Worm (Caenorhabditis elegans): ENCODE results near the gene F52D10.2.

Gene F52D10.2

DNA sequence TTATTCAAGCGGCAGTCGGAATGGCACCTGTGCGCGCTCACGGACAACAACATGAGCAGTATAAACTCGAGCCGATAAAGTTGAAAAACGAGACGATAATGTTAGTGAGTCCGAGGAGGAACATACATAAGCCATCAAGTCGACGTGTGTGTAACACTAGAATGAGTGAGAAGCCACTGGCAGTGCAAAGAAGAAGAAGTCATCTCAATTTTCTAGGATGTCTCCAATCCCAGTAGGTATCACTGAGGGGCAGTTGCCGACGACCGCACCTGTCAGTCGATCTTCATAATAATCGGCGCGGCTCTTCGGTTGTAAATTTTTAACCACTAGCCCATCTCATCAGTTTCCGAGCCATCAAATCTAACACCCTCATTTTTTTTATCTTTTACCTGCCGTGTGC is 31.4 kb downstream of the F52D10.2 start (continued):
- TF ChIP-seq ama-1 (optimal IDR thresholded peaks at IDR 0.05) (no peak), spr-1 (tag; optimal IDR thresholded peaks at IDR 0.05) (no peak)

DNA sequence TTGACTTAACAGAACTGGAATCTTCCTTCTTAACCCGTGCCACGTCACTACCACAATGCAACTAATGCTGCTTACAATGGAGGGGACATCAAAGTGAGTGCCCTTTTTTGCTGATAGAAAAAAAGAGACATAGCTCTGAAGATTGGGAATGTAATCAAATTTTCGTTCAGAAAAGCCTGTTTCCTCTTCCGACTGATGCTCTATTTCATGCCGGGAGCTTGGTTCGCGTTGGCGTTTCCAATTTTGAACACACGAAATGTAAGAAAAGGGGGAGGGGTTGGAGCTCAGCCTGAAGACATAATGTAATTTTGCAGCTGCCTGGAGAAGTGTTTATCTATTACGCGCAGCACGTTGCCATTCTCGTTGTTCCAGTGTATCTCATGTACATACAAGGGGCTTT is 33.4 kb downstream of the F52D10.2 start:
- TF ChIP-seq mes-2 (tag; optimal IDR thresholded peaks at IDR 0.05; ENCODE audit: poor library complexity, severe bottlenecking) (peak; percentile 1), tag-97 (GFP tag; IDR thresholded peaks at IDR 0.05) (0 out of 2 replicates have a peak, but pooled peaks have one; percentile 55), lsy-2 (tag; optimal IDR thresholded peaks at IDR 0.05) (peak in 1 of 2 experiments; percentile 48), ctbp-1 (GFP tag; IDR thresholded peaks at IDR 0.05) (peak; percentile 50; the same call in 1 of the 2 replicates), php-3 (GFP tag; IDR thresholded peaks at IDR 0.05) (no peak), fkh-10 (GFP tag; optimal IDR thresholded peaks at IDR 0.05) (peak; percentile 83), F37D6.2 (tag; optimal IDR thresholded peaks at IDR 0.05) (peak; percentile 19), T26A8.4 (GFP tag; IDR thresholded peaks at IDR 0.05) (0 out of 2 replicates have a peak, but pooled peaks have one; percentile 31), spr-1 (tag; optimal IDR thresholded peaks at IDR 0.05) (no peak), ces-1 (GFP tag; optimal IDR thresholded peaks at IDR 0.05) (peak; percentile 93), unc-39 (tag; optimal IDR thresholded peaks at IDR 0.05) (no peak), zip-2 (tag; optimal IDR thresholded peaks at IDR 0.05) (no peak)

DNA sequence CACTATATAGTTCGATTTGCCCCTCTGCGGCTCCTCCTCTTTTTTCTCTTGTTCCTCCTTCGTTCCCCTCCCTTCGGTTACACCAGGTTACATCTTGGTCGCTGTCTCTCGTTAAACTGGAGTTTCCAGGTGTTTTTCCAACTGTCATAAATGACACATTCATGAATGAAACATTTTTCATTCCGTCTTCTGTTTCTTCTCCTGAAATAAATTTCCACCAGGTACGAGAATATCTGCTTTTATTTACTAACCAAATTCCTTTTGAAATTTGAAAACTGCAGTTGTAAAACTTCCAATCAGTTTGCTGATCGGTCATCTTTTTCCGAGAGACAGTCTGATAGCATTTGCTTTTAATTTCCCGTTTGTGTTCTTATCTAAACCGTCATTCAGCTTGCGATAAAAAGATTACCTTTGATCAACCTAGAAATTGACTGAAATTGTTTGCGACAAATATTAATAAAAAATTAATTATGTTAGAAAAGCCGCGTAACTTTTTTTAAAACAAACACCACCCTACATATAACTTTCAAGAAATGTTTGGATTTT is 35.3 kb downstream of the F52D10.2 start, which contains the start of gene C35C5.10:
TSS of gene C35C5.10 (plus strand) at position 51 of the 546 bp plus-strand sequence.
- TF ChIP-seq nhr-11 (tag; optimal IDR thresholded peaks at IDR 0.05) (no peak), dve-1 (tag; optimal IDR thresholded peaks at IDR 0.05; ENCODE audit: insufficient read depth) (peak; percentile 27), snpc-1.2 (GFP tag; IDR thresholded peaks at IDR 0.05) (no peak), daf-12 (tag; optimal IDR thresholded peaks at IDR 0.05) (no peak), daf-19 (GFP tag; conservative IDR thresholded peaks at IDR 0.05) (no peak), lin-1 (GFP tag; IDR thresholded peaks at IDR 0.05) (no peak), nhr-102 (tag; optimal IDR thresholded peaks at IDR 0.05) (no peak), dpl-1 (GFP tag; optimal IDR thresholded peaks at IDR 0.05) (no peak), ztf-11 (tag; optimal IDR thresholded peaks at IDR 0.05) (no peak), hif-1 (tag; optimal IDR thresholded peaks at IDR 0.05) (no peak), mes-2 (tag; optimal IDR thresholded peaks at IDR 0.05; ENCODE audit: poor library complexity, severe bottlenecking) (no peak), egl-27 (tag; optimal IDR thresholded peaks at IDR 0.05) (no peak), hmg-1.1 (GFP tag; IDR thresholded peaks at IDR 0.05) (no peak), R02D3.7 (tag; optimal IDR thresholded peaks at IDR 0.05) (no peak), dmd-6 (GFP tag; IDR thresholded peaks at IDR 0.05) (peak; percentile 68), aly-2 (tag; optimal IDR thresholded peaks at IDR 0.05) (no peak), ceh-28 (tag; optimal IDR thresholded peaks at IDR 0.05) (no peak), ZK337.2 (GFP tag; IDR thresholded peaks at IDR 0.05) (no peak), ceh-62 (tag; optimal IDR thresholded peaks at IDR 0.05) (no peak), ceh-82 (tag; optimal IDR thresholded peaks at IDR 0.05) (no peak), F10B5.3 (tag; optimal IDR thresholded peaks at IDR 0.05) (no peak), spr-1 (tag; optimal IDR thresholded peaks at IDR 0.05) (no peak), F44E2.7 (GFP tag; IDR thresholded peaks at IDR 0.05) (no peak), hlh-30 (tag; optimal IDR thresholded peaks at IDR 0.05; ENCODE audit: insufficient read depth) (no peak), mxl-2 (GFP tag; conservative IDR thresholded peaks at IDR 0.05) (no peak), skn-1 (tag; optimal IDR thresholded peaks at IDR 0.05) (no peak), gei-8 (GFP tag; optimal IDR thresholded peaks at IDR 0.05) (no peak), nhr-6 (tag; optimal IDR thresholded peaks at IDR 0.05) (no peak), arid-1 (GFP tag; conservative IDR thresholded peaks at IDR 0.05) (no peak), vab-7 (GFP tag; IDR thresholded peaks at IDR 0.05) (no peak), nhr-25 (tag; optimal IDR thresholded peaks at IDR 0.05; ENCODE audit: borderline replicate concordance, insufficient read depth) (no peak), lim-7 (GFP tag; IDR thresholded peaks at IDR 0.05) (no peak), unc-130 (GFP tag; optimal IDR thresholded peaks at IDR 0.05) (no peak), tag-97 (GFP tag; IDR thresholded peaks at IDR 0.05) (no peak), daf-16 (GFP tag; optimal IDR thresholded peaks at IDR 0.05) (no peak), daf-16 (tag; optimal IDR thresholded peaks at IDR 0.05) (peak; percentile 62), Y48G9A.11 (GFP tag; IDR thresholded peaks at IDR 0.05) (no peak), unc-39 (tag; optimal IDR thresholded peaks at IDR 0.05) (no peak), aha-1 (tag) (peak; percentile 22)

Measured in whole organism, L4 larva.